Worm (Caenorhabditis elegans) whole organism, midembryonic: Measurements from ENCODE around the gene ech-5.

ENCODE experiments used
- T22C8.4 ChIP-seq: fragments of 200-800 bp; sonication (Bioruptor generic); IDR thresholded peaks from 2 replicates; pipeline ENCODE4 v1.3.6; 2022; ENCODE audit warnings: missing genetic modification characterization, missing compliant biosample characterization
- ref-1 ChIP-seq: fragments of 200-800 bp; sonication (Bioruptor generic); conservative IDR thresholded peaks from 2 replicates; pipeline ENCODE4 v1.3.6; 2022; ENCODE audit warnings: missing genetic modification reagents, missing genetic modification characterization, missing compliant biosample characterization

- TF ChIP-seq T22C8.4 (no peak), ref-1 (GFP tag; lab: Robert Waterston, UW) (no peak)
Measured at ce11 chrIV:817879-818278, 21.1 kb downstream of the ech-5 start.
